Worm (Caenorhabditis elegans): ENCODE data around the gene F08C6.18.

F08C6.18 gene

DNA sequence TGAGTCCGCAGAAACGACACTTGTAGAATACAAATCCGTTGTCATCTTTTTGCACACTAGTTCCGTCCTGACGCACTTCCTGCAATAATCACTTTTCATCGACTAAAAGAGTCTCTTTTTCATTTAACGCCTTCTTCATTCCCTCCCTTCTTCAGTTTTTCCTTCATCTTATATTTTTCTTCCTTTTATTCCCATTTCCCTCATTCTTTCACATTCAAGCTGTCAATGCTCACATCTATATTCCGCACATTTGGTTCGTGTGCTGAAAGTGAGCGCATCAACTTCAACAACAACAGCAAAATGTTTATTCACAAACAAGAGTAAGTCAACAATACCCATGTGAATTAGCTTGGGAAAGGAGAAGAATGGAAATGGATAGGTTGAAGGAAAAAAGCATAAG lies 1.4 kb downstream of the F08C6.18 start, which contains the start of gene pcyt-1:
Gene pcyt-1, plus strand, starts transcription at position 301 of the 400 bp plus-strand sequence.
- no peak for TF ChIP-seq ceh-43 (GFP tag; optimal IDR thresholded peaks at IDR 0.05)
- TF ChIP-seq bed-3 (GFP tag; optimal IDR thresholded peaks at IDR 0.05), result no peak
- no peak for TF ChIP-seq M03D4.4 (tag; optimal IDR thresholded peaks at IDR 0.05)
- no peak for TF ChIP-seq nhr-12 (tag; optimal IDR thresholded peaks at IDR 0.05)
- TF ChIP-seq nhr-76 (tag; optimal IDR thresholded peaks at IDR 0.05), result no peak
- no peak for TF ChIP-seq unc-39 (tag; optimal IDR thresholded peaks at IDR 0.05)
- TF ChIP-seq lin-32 (GFP tag; optimal IDR thresholded peaks at IDR 0.05), result no peak
- TF ChIP-seq snpc-4 (tag; optimal IDR thresholded peaks at IDR 0.05), result no peak
- no peak for TF ChIP-seq ces-1 (GFP tag; optimal IDR thresholded peaks at IDR 0.05)
- no peak for TF ChIP-seq ztf-11 (tag; optimal IDR thresholded peaks at IDR 0.05)
- TF ChIP-seq ham-2 (GFP tag; optimal IDR thresholded peaks at IDR 0.05), result no peak
- TF ChIP-seq ceh-39 (tag; optimal IDR thresholded peaks at IDR 0.05), result no peak
- TF ChIP-seq drap-1 (GFP tag; optimal IDR thresholded peaks at IDR 0.05), result no peak
- TF ChIP-seq tbx-8 (GFP tag; optimal IDR thresholded peaks at IDR 0.05), result no peak
- TF ChIP-seq mls-2 (tag; optimal IDR thresholded peaks at IDR 0.05), result no peak

DNA sequence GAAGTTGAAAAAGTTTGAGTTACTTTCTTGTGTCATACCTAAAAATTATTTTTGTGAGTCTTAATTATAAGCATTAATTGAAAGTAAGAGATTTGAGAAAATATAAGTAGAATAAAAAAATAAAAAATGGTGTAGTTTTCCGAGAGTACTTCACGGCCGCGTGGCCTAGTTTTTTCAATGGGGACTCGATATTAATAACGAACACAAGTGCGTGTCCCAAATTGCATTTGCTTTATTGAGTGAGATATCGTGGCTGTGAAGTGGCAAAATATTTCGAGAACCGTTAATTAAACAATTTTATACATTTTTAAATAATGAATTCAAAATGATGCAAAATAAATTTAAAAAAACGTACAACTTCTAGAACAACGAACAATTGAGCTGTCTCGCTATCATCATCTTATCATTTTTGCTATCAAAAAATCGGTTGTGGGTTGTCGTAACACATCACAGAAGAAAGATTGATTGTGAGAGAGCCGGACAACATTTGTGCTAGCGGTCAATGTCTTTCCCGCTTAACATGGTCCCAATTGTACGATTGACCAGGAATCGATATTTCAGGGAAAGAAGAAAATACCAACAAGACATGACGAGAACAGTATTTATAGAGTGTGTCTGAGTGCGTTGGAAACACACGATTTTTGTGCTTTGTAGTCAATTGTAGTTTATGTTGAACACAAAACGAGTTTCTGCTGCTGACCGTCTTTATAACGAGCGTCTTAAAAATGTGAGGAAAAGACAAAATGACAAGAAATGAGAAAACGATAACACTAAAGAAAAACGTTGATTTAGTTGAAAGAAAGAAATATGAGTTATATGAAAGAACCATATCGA lies 3.5 kb downstream of the F08C6.18 start, which contains the start of gene apy-1:
Gene apy-1, minus strand, starts transcription at position 38 of the 834 bp plus-strand sequence.
- TF ChIP-seq nhr-28 (tag; optimal IDR thresholded peaks at IDR 0.05) (no peak), M03D4.4 (tag; optimal IDR thresholded peaks at IDR 0.05) (no peak), pha-4 (tag; optimal IDR thresholded peaks at IDR 0.05) (no peak), ces-1 (GFP tag; optimal IDR thresholded peaks at IDR 0.05) (peak; percentile 91), ceh-83 (GFP tag; optimal IDR thresholded peaks at IDR 0.05) (no peak), lsy-2 (tag; optimal IDR thresholded peaks at IDR 0.05) (no peak), ceh-39 (tag; optimal IDR thresholded peaks at IDR 0.05) (peak; percentile 77), mep-1 (tag; optimal IDR thresholded peaks at IDR 0.05) (no peak), lin-32 (GFP tag; optimal IDR thresholded peaks at IDR 0.05) (no peak), flh-1 (GFP tag; optimal IDR thresholded peaks at IDR 0.05) (no peak), nhr-76 (tag; optimal IDR thresholded peaks at IDR 0.05) (no peak), elt-1 (tag; optimal IDR thresholded peaks at IDR 0.05; ENCODE audit: borderline replicate concordance, insufficient read depth) (no peak), unc-62 (GFP tag; optimal IDR thresholded peaks at IDR 0.05) (no peak), nhr-12 (tag; optimal IDR thresholded peaks at IDR 0.05) (no peak), elt-3 (tag; optimal IDR thresholded peaks at IDR 0.05) (no peak), mls-2 (tag; optimal IDR thresholded peaks at IDR 0.05) (no peak), hlh-1 (tag; optimal IDR thresholded peaks at IDR 0.05) (no peak), tbx-8 (GFP tag; optimal IDR thresholded peaks at IDR 0.05) (no peak), unc-120 (tag; optimal IDR thresholded peaks at IDR 0.05; ENCODE audit: poor library complexity, severe bottlenecking) (peak; percentile 11), blmp-1 (tag; optimal IDR thresholded peaks at IDR 0.05) (no peak), nhr-2 (tag; optimal IDR thresholded peaks at IDR 0.05) (no peak), nhr-237 (tag; optimal IDR thresholded peaks at IDR 0.05) (no peak), ceh-43 (GFP tag; optimal IDR thresholded peaks at IDR 0.05) (no peak), drap-1 (GFP tag; optimal IDR thresholded peaks at IDR 0.05) (no peak), lin-13 (tag; optimal IDR thresholded peaks at IDR 0.05) (no peak), ham-2 (GFP tag; optimal IDR thresholded peaks at IDR 0.05) (no peak)

DNA sequence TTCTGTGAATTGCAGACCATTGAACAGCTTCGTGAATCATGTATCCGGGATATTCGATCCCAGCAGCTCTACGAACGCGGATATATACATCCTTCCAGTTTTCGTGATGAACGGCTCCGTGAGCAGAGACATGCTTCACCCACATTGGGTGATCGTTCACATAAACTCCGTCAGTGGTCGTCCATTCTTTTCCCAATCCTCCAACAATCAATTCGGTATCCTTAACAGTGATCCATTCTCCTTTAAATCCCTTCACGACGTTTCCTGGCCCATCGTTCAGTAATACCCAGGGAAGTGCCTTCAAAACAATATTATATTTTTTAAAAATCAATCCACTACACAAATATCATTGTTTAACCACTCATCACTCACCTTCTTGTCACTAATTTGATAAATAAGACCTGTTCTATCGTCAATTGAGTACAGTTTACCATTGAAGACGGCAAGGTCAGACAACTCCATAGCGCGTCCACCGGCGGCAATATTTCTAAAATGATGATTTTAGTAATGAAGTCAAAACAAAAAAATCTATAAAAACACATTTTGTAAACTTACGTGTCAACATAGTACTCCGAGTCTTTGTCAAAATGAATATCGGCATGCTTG lies 4.6 kb downstream of the F08C6.18 start:
- TF ChIP-seq ham-2 (GFP tag; optimal IDR thresholded peaks at IDR 0.05) (no peak), ces-1 (GFP tag; optimal IDR thresholded peaks at IDR 0.05) (no peak), lin-13 (tag; optimal IDR thresholded peaks at IDR 0.05) (no peak), drap-1 (GFP tag; optimal IDR thresholded peaks at IDR 0.05) (no peak)

DNA sequence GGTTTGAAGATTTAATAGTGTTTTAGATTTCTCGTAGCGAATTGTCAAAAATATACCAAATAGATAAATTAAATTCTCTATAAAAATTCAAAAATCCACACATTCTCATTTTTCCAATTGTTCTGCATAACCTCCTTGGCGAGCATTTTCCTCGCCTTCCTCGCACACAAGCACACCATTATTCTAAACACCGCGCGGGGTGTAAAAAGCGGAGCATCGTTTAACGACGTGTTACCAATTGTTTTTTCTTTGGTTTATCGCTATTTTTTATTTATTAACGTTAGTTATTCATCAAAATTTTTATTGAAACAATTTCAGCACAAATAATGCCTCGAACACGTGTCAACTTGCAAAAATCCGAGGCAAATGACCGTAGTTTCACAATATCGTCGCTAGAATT lies 8.4 kb downstream of the F08C6.18 start, which contains the start of gene vps-52:
Gene vps-52, plus strand, starts transcription at position 319 of the 400 bp plus-strand sequence.
- peak; percentile 36 for TF ChIP-seq mep-1 (tag; optimal IDR thresholded peaks at IDR 0.05)
- TF ChIP-seq unc-39 (tag; optimal IDR thresholded peaks at IDR 0.05), result no peak
- TF ChIP-seq sem-2 (GFP tag; optimal IDR thresholded peaks at IDR 0.05), result no peak
- peak; percentile 26 for TF ChIP-seq ces-1 (GFP tag; optimal IDR thresholded peaks at IDR 0.05)
